Fruit fly (Drosophila melanogaster): Measurements from ENCODE around the gene fru.

Gene fru

dm6 chr3R:18447146-18447773 is 98.1 kb downstream of the fru start:
- TF ChIP-seq psq (optimal IDR thresholded peaks at IDR 0.05) (no peak), insv (optimal IDR thresholded peaks at IDR 0.05) (peak; percentile 71), ttk (optimal IDR thresholded peaks at IDR 0.05) (no peak), h (optimal IDR thresholded peaks at IDR 0.05) (no peak)

DNA sequence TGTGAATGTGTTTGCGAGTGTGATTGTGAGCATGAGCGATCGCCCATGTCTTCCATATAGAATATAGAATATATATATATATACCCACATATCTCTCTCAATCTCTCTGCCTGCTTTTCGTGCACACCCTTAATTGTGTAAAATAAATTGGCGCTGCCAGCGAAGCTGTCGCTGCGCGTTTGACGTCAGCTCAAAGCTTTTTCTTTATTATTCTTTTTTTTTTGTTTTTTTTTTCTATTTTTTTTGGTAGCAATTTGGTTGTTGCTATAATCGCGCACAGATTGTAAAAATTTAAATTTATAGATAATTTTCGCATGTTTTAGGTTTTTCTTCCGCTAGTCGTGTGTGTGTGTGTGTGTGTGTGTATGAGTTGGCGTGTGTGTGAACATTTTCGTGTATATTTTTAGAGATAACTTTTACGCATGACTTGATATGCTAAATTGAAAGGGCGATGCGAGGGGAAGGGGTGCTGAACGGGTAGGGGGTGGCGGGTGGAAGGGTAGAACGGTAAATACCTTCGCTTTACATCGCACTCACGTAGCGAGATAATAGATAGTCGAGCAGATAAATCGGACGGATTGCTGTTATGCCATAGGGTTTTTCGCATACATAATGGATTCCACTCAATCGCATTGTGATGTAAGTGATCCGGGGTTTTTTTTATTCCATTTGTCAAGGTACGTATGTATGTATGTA is 100.1 kb downstream of the fru start:
- TF ChIP-seq ttk (optimal IDR thresholded peaks at IDR 0.05) (no peak), Sin3A (optimal IDR thresholded peaks at IDR 0.05) (no peak), h (optimal IDR thresholded peaks at IDR 0.05) (no peak), insv (optimal IDR thresholded peaks at IDR 0.05) (no peak)

DNA sequence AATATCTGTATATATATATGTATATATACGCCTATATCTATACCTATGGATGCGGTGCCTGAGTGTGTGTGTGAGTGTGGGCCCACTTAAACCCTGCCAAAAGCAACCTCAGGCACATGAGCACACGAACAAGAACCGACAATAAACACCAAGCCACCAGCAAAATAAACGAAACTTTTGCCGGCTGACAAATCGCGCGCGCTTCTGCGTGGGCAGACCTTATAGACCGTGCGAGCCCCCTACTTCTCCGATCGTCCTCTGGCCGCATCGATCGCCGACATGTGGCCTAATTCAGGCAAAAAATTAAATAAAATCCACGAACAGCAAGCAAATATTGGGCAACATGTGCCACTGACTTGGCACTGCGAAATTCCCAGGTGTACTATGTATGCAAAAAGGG is 102.2 kb downstream of the fru start:
- TF ChIP-seq Sin3A (optimal IDR thresholded peaks at IDR 0.05) (no peak), h (optimal IDR thresholded peaks at IDR 0.05) (no peak), ttk (optimal IDR thresholded peaks at IDR 0.05) (no peak), insv (optimal IDR thresholded peaks at IDR 0.05) (no peak), Myc (optimal IDR thresholded peaks at IDR 0.05) (no peak), psq (optimal IDR thresholded peaks at IDR 0.05) (no peak)

DNA sequence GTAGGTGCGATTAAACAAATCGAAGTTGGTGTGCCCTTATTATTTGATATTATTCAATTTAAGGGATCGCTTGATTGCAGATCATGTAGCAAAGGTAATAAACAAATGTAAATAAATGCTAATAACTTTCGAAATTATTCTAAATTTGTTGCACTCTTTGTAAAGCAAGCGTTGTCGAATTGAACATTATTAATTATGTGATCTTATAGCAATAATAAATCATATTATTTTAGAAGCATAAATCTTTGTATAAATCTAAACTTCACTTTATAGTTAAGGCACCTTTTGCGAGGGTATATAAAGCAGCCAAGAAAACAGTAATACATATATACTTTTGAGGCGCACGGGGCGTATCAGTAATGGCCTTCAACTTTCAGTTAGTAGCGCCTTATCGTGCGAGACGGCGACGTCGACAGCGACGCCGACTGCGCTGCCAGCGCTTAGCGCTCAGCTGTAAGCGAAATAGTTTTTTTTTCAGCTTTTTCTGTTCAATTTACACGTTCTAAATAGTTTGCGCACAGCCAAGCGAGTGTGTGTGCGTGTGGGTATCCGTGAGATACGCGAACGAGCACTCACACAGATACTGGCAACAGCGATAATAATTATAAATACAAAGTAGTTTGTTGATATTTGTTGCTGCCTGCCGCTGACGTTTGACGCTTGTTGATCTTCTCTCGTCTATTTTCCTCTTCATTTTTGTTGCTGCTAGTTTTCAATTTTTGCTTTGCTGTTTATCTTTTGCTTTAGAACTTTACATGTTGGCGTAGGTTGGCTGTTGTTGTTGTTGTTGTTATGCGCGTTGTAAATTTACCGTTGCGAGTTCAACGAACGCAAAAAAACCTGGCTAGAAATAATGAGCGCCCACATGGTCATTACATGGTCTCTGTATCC is 106.3 kb downstream of the fru start:
- TF ChIP-seq ttk (optimal IDR thresholded peaks at IDR 0.05) (no peak), h (optimal IDR thresholded peaks at IDR 0.05) (no peak), Sin3A (optimal IDR thresholded peaks at IDR 0.05) (no peak), psq (optimal IDR thresholded peaks at IDR 0.05) (no peak), Myc (optimal IDR thresholded peaks at IDR 0.05) (no peak), insv (optimal IDR thresholded peaks at IDR 0.05) (no peak)

DNA sequence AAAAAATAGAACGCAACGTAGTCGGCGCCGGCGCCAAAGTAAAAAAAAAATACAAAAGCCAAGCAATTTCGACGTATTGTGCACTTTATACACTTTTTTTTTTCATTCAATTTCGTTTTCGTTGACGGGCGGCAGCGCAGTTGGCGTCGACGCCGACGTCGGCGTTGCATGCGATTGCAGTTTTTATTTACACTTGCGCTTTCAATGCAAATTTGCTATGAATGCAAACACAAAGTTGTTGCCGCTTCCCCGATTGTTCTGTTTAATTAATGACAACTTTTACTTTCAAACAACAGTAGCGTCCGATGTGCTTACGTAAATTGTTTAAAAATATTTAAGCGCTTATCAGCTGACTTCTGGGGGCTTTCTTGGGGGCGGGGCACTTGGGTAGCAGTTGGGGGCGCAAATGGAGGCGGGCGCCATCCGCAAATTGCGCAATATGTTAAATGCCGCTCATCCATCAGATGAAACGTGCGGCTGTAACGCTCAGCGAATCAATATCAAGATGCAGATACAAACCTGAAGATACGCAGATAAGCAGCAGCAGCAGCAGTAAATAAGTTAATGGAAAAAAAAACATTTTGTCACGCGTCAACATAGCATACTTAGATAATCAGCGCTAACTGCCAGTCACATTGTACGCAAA is 107.1 kb downstream of the fru start:
- no peak for TF ChIP-seq h (optimal IDR thresholded peaks at IDR 0.05)

DNA sequence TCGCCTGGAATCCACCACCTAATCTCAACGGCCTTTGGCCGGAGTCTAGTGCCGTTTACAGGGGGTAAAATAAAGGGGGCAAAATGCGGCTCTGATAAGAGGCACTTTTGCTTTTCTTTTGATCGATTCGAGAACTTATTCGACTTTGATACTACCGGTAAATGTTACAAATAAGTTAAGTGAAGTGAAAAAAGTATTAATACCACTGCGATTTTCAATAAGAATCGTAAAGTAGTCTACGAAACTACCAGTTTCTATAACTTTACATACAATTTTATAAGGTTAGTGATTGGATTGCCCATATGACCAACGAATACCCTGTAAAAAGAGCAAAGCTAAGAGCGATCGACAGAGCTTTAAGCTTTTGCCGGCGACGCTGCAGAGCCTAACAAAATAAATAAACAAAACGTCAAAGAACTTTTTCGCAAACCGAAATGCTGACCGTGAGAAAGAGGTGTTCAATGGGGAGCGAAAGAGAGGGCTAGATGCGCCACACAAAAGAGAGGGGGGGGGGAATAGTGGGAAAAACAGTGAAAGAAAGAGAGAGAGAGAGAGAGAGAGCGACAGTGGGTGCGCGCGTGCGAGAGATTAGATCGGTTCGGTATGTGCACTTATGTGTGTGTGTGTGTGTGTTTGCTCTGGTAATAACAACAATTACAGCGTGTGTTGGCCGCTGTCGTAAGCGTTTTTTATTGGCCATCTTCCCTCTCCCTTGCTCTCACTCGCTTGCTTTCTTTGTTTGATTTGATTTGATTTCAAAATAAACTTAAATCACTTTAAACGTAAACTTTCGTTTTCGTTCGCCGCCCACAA is 108.6 kb downstream of the fru start:
- TF ChIP-seq psq (optimal IDR thresholded peaks at IDR 0.05) (no peak), Myc (optimal IDR thresholded peaks at IDR 0.05) (no peak), h (optimal IDR thresholded peaks at IDR 0.05) (no peak), Sin3A (optimal IDR thresholded peaks at IDR 0.05) (no peak), ttk (optimal IDR thresholded peaks at IDR 0.05) (no peak), insv (optimal IDR thresholded peaks at IDR 0.05) (no peak)

DNA sequence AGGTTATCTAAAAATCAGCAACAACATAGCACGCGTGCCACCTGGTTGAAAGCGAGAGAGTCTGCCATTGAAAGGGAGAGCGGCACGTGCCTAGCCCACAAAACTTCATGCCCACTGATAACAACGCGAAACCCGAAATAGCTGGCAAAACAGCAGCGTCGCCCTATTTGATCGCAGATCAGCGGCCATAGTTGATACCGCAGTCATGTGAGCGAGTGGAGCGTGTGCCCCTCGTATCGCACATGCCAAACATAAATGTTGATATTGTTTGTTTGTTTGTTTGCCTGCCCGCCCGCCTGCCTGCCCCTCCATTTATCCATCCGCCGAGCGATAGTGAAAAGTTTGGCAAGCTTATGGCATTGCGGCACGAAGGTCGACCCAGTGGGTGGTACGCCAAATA is 112.5 kb downstream of the fru start:
- no peak for TF ChIP-seq ttk (optimal IDR thresholded peaks at IDR 0.05)
- no peak for TF ChIP-seq h (optimal IDR thresholded peaks at IDR 0.05)
- TF ChIP-seq Sin3A (optimal IDR thresholded peaks at IDR 0.05) = no peak
- no peak for TF ChIP-seq Myc (optimal IDR thresholded peaks at IDR 0.05)

- TF ChIP-seq Sin3A (optimal IDR thresholded peaks at IDR 0.05) = no peak
- no peak for TF ChIP-seq insv (optimal IDR thresholded peaks at IDR 0.05)
- TF ChIP-seq psq (optimal IDR thresholded peaks at IDR 0.05) = no peak
- no peak for TF ChIP-seq ttk (optimal IDR thresholded peaks at IDR 0.05)
- no peak for TF ChIP-seq h (optimal IDR thresholded peaks at IDR 0.05)
- TF ChIP-seq Myc (optimal IDR thresholded peaks at IDR 0.05) = no peak
Observed at dm6 chr3R:18423352-18423751, 122.0 kb downstream of the fru start.

DNA sequence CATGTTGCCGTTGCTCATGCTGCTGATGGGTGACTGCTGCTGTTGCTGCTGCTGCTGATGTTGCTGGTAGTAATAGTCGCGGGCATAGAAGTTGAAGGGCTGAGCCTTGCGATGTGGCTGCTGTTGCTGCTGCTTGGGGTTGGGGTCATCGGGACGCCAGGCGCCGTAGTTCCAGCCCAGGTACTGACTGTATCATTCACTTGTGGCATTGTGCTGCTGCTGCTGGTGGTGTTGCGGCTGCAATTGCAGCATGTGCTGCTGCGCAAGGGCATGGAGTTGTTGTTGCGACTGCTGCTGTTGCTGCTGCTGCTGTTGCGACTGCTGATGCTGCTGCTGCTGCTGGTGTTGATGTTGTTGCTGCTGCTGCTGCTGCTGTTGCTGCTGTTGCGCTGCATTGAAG is 122.9 kb downstream of the fru start:
- TF ChIP-seq psq (optimal IDR thresholded peaks at IDR 0.05) = no peak
- no peak for TF ChIP-seq insv (optimal IDR thresholded peaks at IDR 0.05)
- no peak for TF ChIP-seq h (optimal IDR thresholded peaks at IDR 0.05)
- TF ChIP-seq ttk (optimal IDR thresholded peaks at IDR 0.05) = no peak
- TF ChIP-seq Sin3A (optimal IDR thresholded peaks at IDR 0.05) = no peak
- TF ChIP-seq Myc (optimal IDR thresholded peaks at IDR 0.05) = no peak

DNA sequence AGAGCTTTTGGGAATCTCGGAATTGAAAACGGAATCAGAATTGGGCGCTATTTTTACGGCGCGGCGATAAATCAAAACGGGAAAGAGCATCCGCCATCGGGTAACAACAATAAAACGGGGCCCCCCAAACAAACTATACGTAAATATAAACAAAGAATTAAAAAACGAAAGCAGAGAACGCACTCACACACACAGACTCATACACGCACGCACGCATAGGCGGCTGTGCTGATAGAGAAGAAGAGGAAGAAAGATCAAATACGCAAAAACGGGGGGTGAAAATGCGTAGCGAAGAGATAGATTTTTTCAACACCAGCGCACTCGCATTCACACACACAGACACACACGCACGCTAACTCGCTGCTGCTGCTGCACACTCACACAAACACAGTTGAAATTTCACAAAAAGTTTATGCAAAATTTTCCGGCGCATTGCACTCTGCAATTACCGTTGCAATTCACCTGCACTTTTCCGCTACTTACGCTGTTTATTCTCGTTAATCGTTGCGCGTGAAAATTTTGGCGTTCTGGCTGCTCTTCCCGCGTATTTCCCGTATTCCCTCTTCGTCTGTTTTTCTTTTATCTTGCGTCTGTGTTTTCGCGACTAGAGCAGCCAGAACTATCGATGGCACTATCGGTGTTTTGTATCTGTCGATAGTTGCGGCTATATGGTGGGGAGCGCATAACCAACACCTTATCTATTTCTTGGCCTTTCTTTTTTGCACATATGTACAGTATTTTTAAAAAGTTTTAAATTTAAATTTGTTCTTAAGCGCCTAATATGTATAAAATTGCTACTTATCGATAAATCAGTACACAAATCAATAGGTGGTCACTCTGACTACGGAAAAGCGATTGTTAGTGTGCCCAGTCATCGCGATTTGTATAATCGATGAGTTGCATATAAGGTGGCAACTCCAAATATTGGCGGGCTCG is 132.8 kb downstream of the fru start, which contains the start of gene CG31122:
Gene CG31122, minus strand, starts transcription at position 596 of the 936 bp plus-strand sequence.
- TF ChIP-seq psq (optimal IDR thresholded peaks at IDR 0.05) = peak; percentile 64
- TF ChIP-seq Sin3A (optimal IDR thresholded peaks at IDR 0.05) = no peak
